Worm (Caenorhabditis elegans): Measurements from ENCODE around the gene fbxb-71.

DNA sequence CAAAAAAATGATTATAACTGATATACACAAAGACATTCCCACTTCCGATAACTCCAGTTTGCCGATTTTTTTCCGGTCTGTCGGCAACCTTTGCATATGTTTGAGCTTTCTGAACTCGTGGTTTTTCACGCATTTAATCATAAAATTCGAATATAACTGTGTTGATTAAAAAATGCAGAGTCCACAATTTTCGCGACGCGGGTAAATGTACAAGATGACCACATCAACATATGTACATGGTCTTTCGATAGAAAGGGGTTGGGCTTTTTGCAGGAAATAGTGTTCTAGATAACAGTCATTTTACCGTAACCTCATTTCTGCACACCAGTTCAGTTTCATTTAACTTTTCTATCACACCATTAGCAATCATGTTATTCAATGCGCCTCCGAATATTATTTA lies 19.6 kb downstream of the fbxb-71 start, which contains the start of gene K09C4.5:
- TF ChIP-seq med-1 (GFP tag; optimal IDR thresholded peaks at IDR 0.05; ENCODE audit: insufficient read depth) (no peak), tab-1 (GFP tag; IDR thresholded peaks at IDR 0.05) (no peak), flt-1 (GFP tag; IDR thresholded peaks at IDR 0.05) (no peak), cog-1 (tag; optimal IDR thresholded peaks at IDR 0.05) (no peak), klf-2 (GFP tag; conservative IDR thresholded peaks at IDR 0.05) (no peak), ztf-23 (GFP tag; IDR thresholded peaks at IDR 0.05) (no peak), ref-1 (GFP tag; conservative IDR thresholded peaks at IDR 0.05) (no peak)

All from whole organism, midembryonic.